Worm (Caenorhabditis elegans) whole organism, L4 larva: Measurements from ENCODE around the gene Y67D8C.7.

Experiments
- F10B5.3 ChIP-seq: sonication (generic microtip); optimal IDR thresholded peaks from 2 replicates; lab custom pipeline; 2016; ENCODE audit warnings: mild to moderate bottlenecking, missing genetic modification characterization, missing compliant biosample characterization
- F26F4.8 ChIP-seq: fragments of 200-800 bp; sonication (Bioruptor generic); conservative IDR thresholded peaks from 2 replicates; pipeline ENCODE4 v1.3.6; 2022; ENCODE audit warnings: missing genetic modification characterization, missing compliant biosample characterization
- F44E2.7 ChIP-seq: fragments of 200-800 bp; sonication (Bioruptor generic); IDR thresholded peaks from 2 replicates; pipeline ENCODE4 v2.1.2; 2022; ENCODE audit warnings: missing genetic modification characterization, missing compliant biosample characterization
- F49E8.2 ChIP-seq: sonication (generic microtip); optimal IDR thresholded peaks from 2 replicates; lab custom pipeline; 2016; ENCODE audit warnings: missing compliant biosample characterization, mild to moderate bottlenecking, missing genetic modification characterization, borderline replicate concordance
- R02D3.7 ChIP-seq: fragments of 150-350 bp; sonication (generic microtip); optimal IDR thresholded peaks from 3 replicates; lab custom pipeline; 2014; ENCODE audit warnings: missing biosample characterization, missing genetic modification characterization
- T26A8.4 ChIP-seq: fragments of 200-800 bp; sonication (Bioruptor generic); IDR thresholded peaks from 2 replicates; pipeline ENCODE4 v1.3.6; 2022; ENCODE audit warnings: missing genetic modification characterization, missing compliant biosample characterization
- Y48G9A.11 ChIP-seq: fragments of 200-800 bp; sonication (Bioruptor generic); IDR thresholded peaks from 2 replicates; pipeline ENCODE4 v1.3.6; 2022; ENCODE audit warnings: missing genetic modification reagents, missing genetic modification characterization, missing compliant biosample characterization
- Y5F2A.4 ChIP-seq: fragments of 200-800 bp; sonication (Bioruptor generic); optimal IDR thresholded peaks from 2 replicates; lab custom pipeline; 2018; ENCODE audit warnings: mild to moderate bottlenecking, missing genetic modification characterization, missing compliant biosample characterization
- aha-1 ChIP-seq: fragments of 150-350 bp; peaks from one replicate; lab custom pipeline; 2014; ENCODE audit warnings: missing biosample characterization, missing genetic modification characterization
- attf-4 ChIP-seq: sonication (generic microtip); optimal IDR thresholded peaks from 3 replicates; lab custom pipeline; 2017; ENCODE audit warnings: missing biosample characterization, missing genetic modification characterization
- ceh-62 ChIP-seq: sonication (generic microtip); optimal IDR thresholded peaks from 2 replicates; lab custom pipeline; 2017; ENCODE audit warnings: missing biosample characterization, missing genetic modification characterization
- dmd-6 ChIP-seq: fragments of 200-800 bp; sonication (Bioruptor generic); IDR thresholded peaks from 2 replicates; pipeline ENCODE4 v1.3.6; 2022; ENCODE audit warnings: missing genetic modification reagents, missing genetic modification characterization, missing compliant biosample characterization
- dmd-8 ChIP-seq: fragments of 200-800 bp; sonication (Bioruptor generic); IDR thresholded peaks from 2 replicates; pipeline ENCODE4 v1.3.6; 2022; ENCODE audit warnings: missing genetic modification characterization, missing compliant biosample characterization
- dmd-9 ChIP-seq: fragments of 200-800 bp; sonication (Bioruptor generic); IDR thresholded peaks from 2 replicates; pipeline ENCODE4 v1.3.6; 2022; ENCODE audit warnings: missing genetic modification reagents, missing genetic modification characterization, missing compliant biosample characterization
- dpl-1 ChIP-seq: fragments of 150-350 bp; optimal IDR thresholded peaks from 2 replicates; lab custom pipeline; 2014; ENCODE audit warnings: missing biosample characterization, missing genetic modification reagents, missing genetic modification characterization
- gei-8 ChIP-seq: fragments of 200-800 bp; sonication (Bioruptor generic); optimal IDR thresholded peaks from 2 replicates; lab custom pipeline; 2018; ENCODE audit warnings: mild to moderate bottlenecking, missing genetic modification characterization, missing compliant biosample characterization
- jun-1 ChIP-seq: fragments of 150-350 bp; optimal IDR thresholded peaks from 2 replicates; lab custom pipeline; 2014; ENCODE audit warnings: missing biosample characterization, missing genetic modification reagents, missing genetic modification characterization
- lin-1 ChIP-seq: fragments of 200-800 bp; sonication (Bioruptor generic); IDR thresholded peaks from 2 replicates; pipeline ENCODE4 v1.3.6; 2022; ENCODE audit warnings: missing genetic modification reagents, missing genetic modification characterization, missing compliant biosample characterization
- lin-13 ChIP-seq: fragments of 150-350 bp; optimal IDR thresholded peaks from 2 replicates; lab custom pipeline; 2014; ENCODE audit warnings: missing biosample characterization, missing genetic modification reagents, missing genetic modification characterization
- lin-29 ChIP-seq: fragments of 200-800 bp; sonication (Bioruptor generic); IDR thresholded peaks from 2 replicates; pipeline ENCODE4 v1.3.6; 2022; ENCODE audit warnings: missing genetic modification reagents, missing genetic modification characterization, missing compliant biosample characterization
- lin-38 ChIP-seq: fragments of 200-800 bp; sonication (Bioruptor generic); IDR thresholded peaks from 2 replicates; pipeline ENCODE4 v1.3.6; 2022; ENCODE audit warnings: missing genetic modification reagents, missing genetic modification characterization, missing compliant biosample characterization
- lir-3 ChIP-seq: sonication (generic microtip); optimal IDR thresholded peaks from 2 replicates; lab custom pipeline; 2016; ENCODE audit warnings: mild to moderate bottlenecking, missing genetic modification characterization, missing compliant biosample characterization
- lsy-2 ChIP-seq, 2 experiments: fragments of 150-350 bp in 1 of 2; sonication (generic microtip) in 1 of 2; optimal IDR thresholded peaks; 2 replicates each; lab custom pipeline; 2014 to 2017; ENCODE audit warnings: missing biosample characterization in 2 of 2, missing genetic modification characterization in 2 of 2
- mdt-29 ChIP-seq: fragments of 200-800 bp; sonication (Bioruptor generic); IDR thresholded peaks from 2 replicates; pipeline ENCODE4 v1.3.6; 2022; ENCODE audit warnings: missing genetic modification reagents, missing genetic modification characterization, missing compliant biosample characterization
- mes-2 ChIP-seq: sonication (generic microtip); optimal IDR thresholded peaks from 2 replicates; lab custom pipeline; 2016; ENCODE audit warnings: missing genotype, mild to moderate bottlenecking, missing genetic modification characterization, missing compliant biosample characterization; ENCODE audit not compliant: poor library complexity, severe bottlenecking
- rbr-2 ChIP-seq: sonication (generic microtip); optimal IDR thresholded peaks from 2 replicates; lab custom pipeline; 2016; ENCODE audit warnings: missing genotype, missing genetic modification characterization, missing compliant biosample characterization
- set-16 ChIP-seq: fragments of 200-800 bp; sonication (Bioruptor generic); IDR thresholded peaks from 2 replicates; pipeline ENCODE4 v1.3.6; 2022; ENCODE audit warnings: missing genetic modification reagents, missing genetic modification characterization, missing compliant biosample characterization
- snpc-1.2 ChIP-seq: fragments of 200-800 bp; sonication (Bioruptor generic); IDR thresholded peaks from 2 replicates; pipeline ENCODE4 v1.3.6; 2022; ENCODE audit warnings: missing genetic modification reagents, missing genetic modification characterization, missing compliant biosample characterization
- spr-1 ChIP-seq: sonication (generic microtip); optimal IDR thresholded peaks from 2 replicates; lab custom pipeline; 2016; ENCODE audit warnings: mild to moderate bottlenecking, missing genetic modification characterization, missing compliant biosample characterization
- unc-130 ChIP-seq: sonication (generic microtip); optimal IDR thresholded peaks from 2 replicates; lab custom pipeline; 2016; ENCODE audit warnings: missing genetic modification reagents, missing genetic modification characterization, missing compliant biosample characterization
- unc-62 ChIP-seq, 3 experiments: fragments of 150-350 bp in 1 of 3; sonication (generic microtip); optimal IDR thresholded peaks in 2 of 3; peaks in 1 of 3; 1 replicate in 1 of 3; 2 replicates in 2 of 3; lab custom pipeline; 2014 to 2017; ENCODE audit warnings: missing biosample characterization in 3 of 3, missing genetic modification characterization in 3 of 3, missing genetic modification reagents in 3 of 3, missing genotype in 1 of 3
- zfp-3 ChIP-seq: fragments of 200-800 bp; sonication (Bioruptor generic); conservative IDR thresholded peaks from 2 replicates; pipeline ENCODE4 v1.3.6; 2022; ENCODE audit warnings: missing genetic modification reagents, missing genetic modification characterization, missing compliant biosample characterization
- zip-11 ChIP-seq: fragments of 200-800 bp; sonication (Bioruptor generic); IDR thresholded peaks from 2 replicates; pipeline ENCODE4 v1.3.6; 2022; ENCODE audit warnings: missing genetic modification characterization, missing compliant biosample characterization

Y67D8C.7 gene

DNA sequence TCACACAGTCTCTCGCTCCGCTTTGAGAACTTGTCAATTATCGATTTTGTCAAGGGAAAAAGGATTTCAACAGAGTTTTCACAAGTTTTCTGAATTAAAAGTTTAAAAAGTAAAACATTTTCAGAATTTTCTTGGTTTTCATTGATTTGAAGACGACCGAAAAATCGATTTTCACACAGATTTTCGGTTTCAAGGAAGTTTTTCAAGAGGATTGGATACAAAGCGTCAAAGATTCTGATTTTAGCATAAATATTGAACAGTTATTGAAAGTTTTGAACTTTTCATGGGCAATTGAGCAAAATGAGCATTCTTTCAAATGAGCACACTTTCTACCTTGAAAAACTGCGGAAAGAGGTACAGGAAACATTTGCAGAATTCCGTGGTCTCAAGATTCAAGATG is 5.3 kb upstream of the Y67D8C.7 start, which contains the start of gene Y67D8C.2:
TSS of gene Y67D8C.2 (plus strand) at position 301 of the 400 bp plus-strand sequence.
- TF ChIP-seq mdt-29 (GFP tag; lab: Robert Waterston, UW) (no peak), jun-1 (tag; lab: Kevin White, UChicago) (no peak), dmd-9 (no peak), mes-2 (tag; lab: Kevin White, UChicago) (no peak), T26A8.4 (no peak), ceh-62 (tag; lab: Kevin White, UChicago) (no peak), R02D3.7 (no peak), rbr-2 (tag; lab: Kevin White, UChicago) (no peak), gei-8 (GFP tag; lab: Kevin White, UChicago) (no peak), lir-3 (tag; lab: Kevin White, UChicago) (no peak), spr-1 (no peak), snpc-1.2 (GFP tag; lab: Robert Waterston, UW) (no peak), F10B5.3 (tag; lab: Kevin White, UChicago) (no peak), attf-4 (tag; lab: Kevin White, UChicago) (no peak), dmd-8 (GFP tag; lab: Robert Waterston, UW) (no peak), F26F4.8 (GFP tag; lab: Robert Waterston, UW) (no peak), lin-29 (GFP tag; lab: Robert Waterston, UW) (no peak), Y5F2A.4 (GFP tag; lab: Kevin White, UChicago) (no peak)

ce11 chrIV:3069619-3070260 is 3.0 kb upstream of the Y67D8C.7 start, which contains the start of gene cpg-9:
cpg-9 (minus strand) TSS chrIV:3070210.
- peak in 1 of 2 experiments; percentile 92 for TF ChIP-seq unc-62 (GFP tag; optimal IDR thresholded peaks at IDR 0.05 in 1 of 2; lab: Kevin White, UChicago)
- no peak for TF ChIP-seq unc-62 (tag; optimal IDR thresholded peaks at IDR 0.05; lab: Kevin White, UChicago)
- TF ChIP-seq lin-13 (GFP tag; lab: Kevin White, UChicago) = no peak
- TF ChIP-seq, all 104 proteins: peak for 1

DNA sequence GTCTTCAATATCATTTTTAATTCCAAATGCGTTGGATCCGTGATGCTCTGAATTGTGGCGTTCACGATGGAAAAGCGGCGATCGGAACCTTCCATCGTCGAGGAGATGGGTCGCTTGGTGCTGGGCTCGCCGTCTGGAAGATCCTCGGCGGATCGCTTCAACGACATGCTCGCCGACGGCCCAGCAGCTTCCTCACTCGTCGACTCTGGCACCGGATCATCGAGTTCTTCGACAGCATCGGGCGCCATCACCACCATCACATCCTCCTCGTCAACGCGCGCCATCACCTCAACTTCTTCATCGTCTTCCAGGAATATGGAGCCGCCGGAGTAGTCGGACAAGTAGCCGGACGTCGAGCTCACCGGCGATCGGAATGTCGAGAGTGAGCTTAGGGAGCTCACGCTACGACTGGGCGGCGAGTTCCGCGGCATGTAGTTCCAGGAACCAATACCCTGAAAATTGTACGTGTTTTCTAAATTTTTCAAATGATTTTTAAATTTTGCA is 3.7 kb downstream of the Y67D8C.7 start, which contains the start of gene Y67D8C.6:
TSS of gene Y67D8C.6 (minus strand) at position 454 of the 504 bp plus-strand sequence.
- TF ChIP-seq F44E2.7 = no peak
- no peak for TF ChIP-seq aha-1 (tag; lab: Kevin White, UChicago)
- TF ChIP-seq unc-62 (GFP tag; optimal IDR thresholded peaks at IDR 0.05 in 1 of 2; lab: Kevin White, UChicago) = peak in 1 of 2 experiments; percentile 83
- no peak for TF ChIP-seq unc-62 (tag; optimal IDR thresholded peaks at IDR 0.05; lab: Kevin White, UChicago)
- TF ChIP-seq set-16 (GFP tag; lab: Robert Waterston, UW) = peak; percentile 92

DNA sequence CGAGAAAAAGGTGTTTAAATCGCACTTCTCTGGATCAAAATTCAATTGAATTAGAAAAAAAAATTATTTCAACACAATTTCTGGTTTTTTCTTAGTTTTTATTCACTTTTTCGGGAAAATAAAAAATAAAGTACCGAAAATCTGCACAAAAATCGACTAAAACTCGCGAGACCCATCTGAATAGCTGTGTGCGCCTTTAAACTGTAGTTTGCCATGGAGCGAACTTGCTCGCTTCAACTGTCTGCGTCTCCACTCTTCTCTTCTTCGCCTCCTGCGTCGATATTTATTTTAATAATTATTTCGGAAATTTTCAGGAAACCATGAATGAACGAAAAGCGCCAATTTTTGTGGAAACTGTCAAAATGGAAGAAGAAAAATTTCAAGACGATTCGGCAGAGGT is 10.9 kb downstream of the Y67D8C.7 start:
- TF ChIP-seq unc-130 (GFP tag; lab: Kevin White, UChicago) (peak; percentile 13), lin-13 (GFP tag; lab: Kevin White, UChicago) (no peak), lir-3 (tag; lab: Kevin White, UChicago) (no peak), F49E8.2 (tag; lab: Kevin White, UChicago) (peak; percentile 16), Y48G9A.11 (GFP tag; lab: Robert Waterston, UW) (0 out of 2 replicates have a peak, but pooled peaks have one; percentile 13), dmd-6 (GFP tag; lab: Robert Waterston, UW) (no peak), zfp-3 (GFP tag; lab: Robert Waterston, UW) (no peak), dpl-1 (no peak), zip-11 (GFP tag; lab: Robert Waterston, UW) (no peak), lin-38 (GFP tag; lab: Robert Waterston, UW) (peak; percentile 92), lsy-2 (tag; optimal IDR thresholded peaks at IDR 0.05; lab: Kevin White, UChicago) (peak in 1 of 2 experiments; percentile 7), lin-1 (GFP tag; lab: Robert Waterston, UW) (no peak)
- TF ChIP-seq, all 104 proteins: peak for 5
